Worm (Caenorhabditis elegans) whole organism, late embryonic: Measurements from ENCODE around the gene srlf-35.

Experiments used
- ceh-14 ChIP-seq: sonication (generic microtip); optimal IDR thresholded peaks from 2 replicates; lab custom pipeline; 2016; ENCODE audit warnings: missing genotype, missing genetic modification characterization, missing compliant biosample characterization
- fkh-6 ChIP-seq: sonication (generic microtip); optimal IDR thresholded peaks from 2 replicates; lab custom pipeline; 2016; ENCODE audit warnings: missing genetic modification characterization, missing compliant biosample characterization
- hlh-8 ChIP-seq: sonication (generic microtip); optimal IDR thresholded peaks from 2 replicates; lab custom pipeline; 2016; ENCODE audit warnings: missing genotype, missing genetic modification characterization, missing compliant biosample characterization
- zip-5 ChIP-seq: sonication (generic microtip); optimal IDR thresholded peaks from 2 replicates; lab custom pipeline; 2016; ENCODE audit warnings: missing genetic modification characterization, missing compliant biosample characterization

DNA sequence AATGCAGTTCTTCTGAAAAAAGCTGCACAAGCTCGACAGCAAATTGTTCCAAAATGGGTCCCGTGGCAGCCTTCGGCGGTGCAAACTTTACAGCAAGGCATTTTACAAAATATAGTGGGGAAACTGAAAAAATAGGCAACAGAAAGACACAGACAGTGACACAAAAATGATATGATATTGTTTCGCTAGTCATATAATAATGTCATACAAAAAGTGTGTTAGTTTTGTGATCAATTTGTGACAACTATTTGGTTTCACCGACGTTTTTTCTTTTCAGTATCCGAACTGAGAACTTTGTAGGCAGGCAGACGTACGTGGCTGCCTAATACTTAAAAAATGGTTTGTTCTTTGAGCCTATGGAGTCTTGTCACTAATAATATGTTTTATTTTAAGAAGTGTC lies 15.6 kb downstream of the srlf-35 start, which contains the start of gene nhr-210:
- no peak for TF ChIP-seq hlh-8 (tag; lab: Kevin White, UChicago)
- TF ChIP-seq fkh-6 (tag; lab: Kevin White, UChicago): no peak
- no peak for TF ChIP-seq zip-5 (tag; lab: Kevin White, UChicago)
- TF ChIP-seq ceh-14 (tag; lab: Kevin White, UChicago): no peak
